Fruit fly (Drosophila melanogaster): ENCODE results near the gene MRP.

- TF ChIP-seq Jra (GFP tag; optimal IDR thresholded peaks at IDR 0.05) (no peak), pan (optimal IDR thresholded peaks at IDR 0.05) (no peak), Mio (GFP tag; optimal IDR thresholded peaks at IDR 0.05) (no peak), Abd-B (GFP tag; optimal IDR thresholded peaks at IDR 0.05) (no peak), N (GFP tag; optimal IDR thresholded peaks at IDR 0.05) (no peak), dl (GFP tag; optimal IDR thresholded peaks at IDR 0.05; ENCODE audit: insufficient read depth in 1 of 2, partially characterized antibody in 2 of 2) (no peak), HLH106 (tag; optimal IDR thresholded peaks at IDR 0.05) (no peak), fru (GFP tag; optimal IDR thresholded peaks at IDR 0.05) (no peak)
Measured at dm6 chr2L:12712852-12713251, 6.0 kb upstream of the MRP start, which contains the start of gene CG5787.
